Fruit fly (Drosophila melanogaster) whole organism, prepupa: ENCODE measurements around the gene CG32192.

Experiments used
- CG1621 ChIP-seq: fragments of 200-800 bp; sonication (Bioruptor generic); optimal IDR thresholded peaks from 3 replicates; lab custom pipeline; 2018; ENCODE audit warnings: missing biosample characterization, mild to moderate bottlenecking, missing genetic modification characterization
- CG3919 ChIP-seq: fragments of 200-800 bp; sonication (Bioruptor generic); optimal IDR thresholded peaks from 3 replicates; lab custom pipeline; 2016; ENCODE audit warnings: missing biosample characterization, missing genetic modification characterization
- achi ChIP-seq: fragments of 200-800 bp; sonication (Bioruptor generic); optimal IDR thresholded peaks from 3 replicates; lab custom pipeline; 2016; ENCODE audit warnings: missing biosample characterization, missing genetic modification characterization
- fd85E ChIP-seq: fragments of 200-800 bp; sonication (Bioruptor generic); optimal IDR thresholded peaks from 3 replicates; lab custom pipeline; 2016; ENCODE audit warnings: missing biosample characterization, missing genetic modification characterization
- lz ChIP-seq: fragments of 200-800 bp; sonication (Bioruptor generic); optimal IDR thresholded peaks from 3 replicates; lab custom pipeline; 2016; ENCODE audit warnings: missing biosample characterization, missing genetic modification characterization

- TF ChIP-seq fd85E (peak; percentile 18), lz (GFP tag; lab: Kevin White, UChicago) (peak; percentile 63), CG1621 (peak; percentile 85), achi (GFP tag; lab: Kevin White, UChicago) (peak; percentile 95), CG3919 (GFP tag; lab: Kevin White, UChicago) (peak; percentile 91)
Measured at dm6 chr3L:18077649-18078417, 37.7 kb downstream of the CG32192 start.
